Fruit fly (Drosophila melanogaster) whole organism, embryonic: Measurements from ENCODE around the gene park.

Source experiments
- Adf1 ChIP-seq: fragments of 200-800 bp; sonication (Bioruptor generic); IDR thresholded peaks from 2 replicates; pipeline ENCODE4 v1.3.6; 2022; ENCODE audit warnings: missing biosample characterization, missing genetic modification characterization
- Bdp1 ChIP-seq: fragments of 200-800 bp; sonication (Bioruptor generic); optimal IDR thresholded peaks from 3 replicates; lab custom pipeline; 2016; ENCODE audit warnings: missing biosample characterization, missing genetic modification characterization
- CG10565 ChIP-seq: fragments of 200-800 bp; sonication (Bioruptor generic); optimal IDR thresholded peaks from 3 replicates; lab custom pipeline; 2016; ENCODE audit warnings: missing biosample characterization, mild to moderate bottlenecking, missing genetic modification characterization
- CG11696 ChIP-seq: fragments of 200-800 bp; sonication (Bioruptor generic); IDR thresholded peaks from 2 replicates; pipeline ENCODE4 v1.3.6; 2022; ENCODE audit warnings: missing biosample characterization, missing genetic modification characterization
- CG15479 ChIP-seq: fragments of 200-800 bp; sonication (Bioruptor generic); optimal IDR thresholded peaks from 3 replicates; lab custom pipeline; 2019; ENCODE audit warnings: missing biosample characterization, mild to moderate bottlenecking, missing genetic modification characterization, moderate library complexity
- CG15601 ChIP-seq: fragments of 200-800 bp; sonication (Bioruptor generic); optimal IDR thresholded peaks from 3 replicates; lab custom pipeline; 2019; ENCODE audit warnings: missing biosample characterization, mild to moderate bottlenecking, missing genetic modification characterization, moderate library complexity
- CG17385 ChIP-seq: fragments of 200-800 bp; sonication (Bioruptor generic); optimal IDR thresholded peaks from 3 replicates; lab custom pipeline; 2018; ENCODE audit warnings: missing biosample characterization, mild to moderate bottlenecking, missing genetic modification characterization
- CG2116 ChIP-seq: fragments of 200-800 bp; sonication (Bioruptor generic); optimal IDR thresholded peaks from 3 replicates; lab custom pipeline; 2018; ENCODE audit warnings: missing biosample characterization, mild to moderate bottlenecking, missing genetic modification characterization
- CG30431 ChIP-seq: fragments of 200-800 bp; sonication (Bioruptor generic); optimal IDR thresholded peaks from 2 replicates; lab custom pipeline; 2017; ENCODE audit warnings: missing biosample characterization, missing genetic modification characterization
- CG31388 ChIP-seq: fragments of 200-800 bp; sonication (Bioruptor generic); optimal IDR thresholded peaks from 2 replicates; lab custom pipeline; 2016; ENCODE audit warnings: missing biosample characterization, missing genetic modification characterization
- CG33557 ChIP-seq: fragments of 200-800 bp; sonication (Bioruptor generic); optimal IDR thresholded peaks from 2 replicates; lab custom pipeline; 2019; ENCODE audit warnings: missing biosample characterization, mild to moderate bottlenecking, missing genetic modification characterization, moderate library complexity
- CG3726 ChIP-seq: fragments of 200-800 bp; sonication (Bioruptor generic); IDR thresholded peaks from 3 replicates; pipeline ENCODE4, ENCODE4 v1.3.6; 2022; ENCODE audit warnings: missing biosample characterization, missing genetic modification characterization
- CG43689 ChIP-seq: fragments of 200-800 bp; sonication (Bioruptor generic); IDR thresholded peaks from 2 replicates; pipeline ENCODE4 v1.3.6; 2022; ENCODE audit warnings: missing biosample characterization, missing genetic modification characterization
- CG5180 ChIP-seq: fragments of 200-800 bp; sonication (Bioruptor generic); optimal IDR thresholded peaks from 3 replicates; lab custom pipeline; 2017; ENCODE audit warnings: missing biosample characterization, missing genetic modification characterization, mild to moderate bottlenecking, moderate library complexity, missing genetic modification reagents
- CG6689 ChIP-seq: fragments of 200-800 bp; sonication (Bioruptor generic); IDR thresholded peaks from 2 replicates; pipeline ENCODE4 v1.3.6; 2022; ENCODE audit warnings: missing biosample characterization, missing genetic modification characterization
- CG9609 ChIP-seq: fragments of 200-800 bp; sonication (Bioruptor generic); optimal IDR thresholded peaks from 3 replicates; lab custom pipeline; 2016; ENCODE audit warnings: missing biosample characterization, missing genetic modification characterization
- CG9797 ChIP-seq: fragments of 200-800 bp; sonication (Bioruptor generic); optimal IDR thresholded peaks from 3 replicates; lab custom pipeline; 2018; ENCODE audit warnings: missing biosample characterization, mild to moderate bottlenecking, missing genetic modification characterization
- CG9876 ChIP-seq: fragments of 200-800 bp; sonication (Bioruptor generic); optimal IDR thresholded peaks from 2 replicates; lab custom pipeline; 2016; ENCODE audit warnings: missing biosample characterization, missing genetic modification characterization
- D19B ChIP-seq: fragments of 200-800 bp; sonication (Bioruptor generic); optimal IDR thresholded peaks from 2 replicates; lab custom pipeline; 2017; ENCODE audit warnings: missing biosample characterization, mild to moderate bottlenecking, missing genetic modification characterization
- MBD-R2 ChIP-seq: fragments of 200-800 bp; sonication (Bioruptor generic); IDR thresholded peaks from 2 replicates; pipeline ENCODE4 v1.3.6; 2022; ENCODE audit warnings: missing biosample characterization, missing genetic modification characterization
- Med ChIP-seq: fragments of 200-800 bp; sonication (Bioruptor generic); peaks from one replicate; lab custom pipeline; 2016; ENCODE audit warnings: missing biosample characterization, missing genetic modification characterization, mild to moderate bottlenecking, inconsistent platforms, moderate library complexity
- Ravus ChIP-seq: fragments of 200-800 bp; sonication (Bioruptor generic); IDR thresholded peaks from 2 replicates; pipeline ENCODE4 v1.3.6; 2022; ENCODE audit warnings: missing biosample characterization, missing genetic modification characterization
- Sin3A ChIP-seq: fragments of >200 bp; optimal IDR thresholded peaks from 2 replicates; lab custom pipeline; 2018
- ap ChIP-seq: fragments of 200-800 bp; sonication (Bioruptor generic); IDR thresholded peaks from 2 replicates; pipeline ENCODE4 v1.3.6; 2022; ENCODE audit warnings: missing biosample characterization, missing genetic modification characterization
- cad ChIP-seq: fragments of >200 bp; optimal IDR thresholded peaks from 2 replicates; lab custom pipeline; 2017; ENCODE audit warnings: missing biosample characterization, missing genetic modification characterization
- caup ChIP-seq: fragments of 200-800 bp; sonication (Bioruptor generic); optimal IDR thresholded peaks from 3 replicates; lab custom pipeline; 2017; ENCODE audit warnings: missing biosample characterization, mild to moderate bottlenecking, missing genetic modification characterization, moderate library complexity; ENCODE audit not compliant: severe bottlenecking
- cg ChIP-seq: fragments of 200-800 bp; sonication (Bioruptor generic); optimal IDR thresholded peaks from 3 replicates; lab custom pipeline; 2019; ENCODE audit warnings: missing biosample characterization, mild to moderate bottlenecking, missing genetic modification characterization, moderate library complexity
- ci ChIP-seq: fragments of 200-800 bp; sonication (Bioruptor generic); IDR thresholded peaks from 3 replicates; pipeline ENCODE4 v1.3.6; 2022; ENCODE audit warnings: missing biosample characterization, missing genetic modification characterization
- crc ChIP-seq: fragments of 200-800 bp; sonication (Bioruptor generic); optimal IDR thresholded peaks from 2 replicates; lab custom pipeline; 2016; ENCODE audit warnings: missing biosample characterization, missing genetic modification characterization
- crp ChIP-seq, 2 experiments: fragments of 200-800 bp; sonication (Bioruptor generic); optimal IDR thresholded peaks; 2 replicates in 1 of 2; 3 replicates in 1 of 2; lab custom pipeline; 2017; ENCODE audit warnings: missing biosample characterization in 2 of 2, missing genetic modification characterization in 2 of 2, mild to moderate bottlenecking in 1 of 2, moderate library complexity in 1 of 2
- da ChIP-seq: fragments of 200-800 bp; sonication (Bioruptor generic); optimal IDR thresholded peaks from 2 replicates; lab custom pipeline; 2016; ENCODE audit warnings: missing biosample characterization, missing genetic modification characterization
- dimm ChIP-seq: fragments of 200-800 bp; sonication (Bioruptor generic); IDR thresholded peaks from 2 replicates; pipeline ENCODE4 v1.3.6; 2022; ENCODE audit warnings: missing biosample characterization, missing genetic modification characterization
- emc ChIP-seq: fragments of 200-800 bp; sonication (Bioruptor generic); optimal IDR thresholded peaks from 2 replicates; lab custom pipeline; 2016; ENCODE audit warnings: missing biosample characterization, missing genetic modification characterization
- ems ChIP-seq: fragments of 200-800 bp; sonication (Bioruptor generic); optimal IDR thresholded peaks from 3 replicates; lab custom pipeline; 2016; ENCODE audit warnings: missing biosample characterization, missing genetic modification characterization
- ewg ChIP-seq: fragments of 200-800 bp; sonication (Bioruptor generic); optimal IDR thresholded peaks from 3 replicates; lab custom pipeline; 2017; ENCODE audit warnings: mild to moderate bottlenecking, missing biosample characterization, missing genetic modification reagents, missing genetic modification characterization
- fd64A ChIP-seq: fragments of 200-800 bp; sonication (Bioruptor generic); optimal IDR thresholded peaks from 3 replicates; lab custom pipeline; 2018; ENCODE audit warnings: missing biosample characterization, mild to moderate bottlenecking, missing genetic modification characterization
- gfzf ChIP-seq: fragments of 200-800 bp; sonication (Bioruptor generic); optimal IDR thresholded peaks from 2 replicates; lab custom pipeline; 2016; ENCODE audit warnings: missing biosample characterization, mild to moderate bottlenecking, missing genetic modification characterization, moderate library complexity
- hbn ChIP-seq: fragments of 200-800 bp; sonication (Bioruptor generic); IDR thresholded peaks from 2 replicates; pipeline ENCODE4 v1.3.6; 2022; ENCODE audit warnings: missing biosample characterization, missing genetic modification characterization; ENCODE audit not compliant: partially characterized antibody
- lov ChIP-seq, 2 experiments: fragments of 200-800 bp in 1 of 2; fragments of >200 bp in 1 of 2; sonication (Bioruptor generic) in 1 of 2; IDR thresholded peaks in 1 of 2; optimal IDR thresholded peaks in 1 of 2; 2 replicates in 1 of 2; 3 replicates in 1 of 2; pipeline versions ENCODE4 v1.3.6 to Lab custom; 2017 to 2022; ENCODE audit warnings: missing biosample characterization in 1 of 2, missing genetic modification characterization in 1 of 2
- luna ChIP-seq: fragments of 200-800 bp; sonication (Bioruptor generic); optimal IDR thresholded peaks from 2 replicates; lab custom pipeline; 2016; ENCODE audit warnings: missing biosample characterization, missing genetic modification characterization
- mam ChIP-seq: fragments of 200-800 bp; sonication (Bioruptor generic); optimal IDR thresholded peaks from 3 replicates; lab custom pipeline; 2016; ENCODE audit warnings: missing biosample characterization, missing genetic modification characterization
- nau ChIP-seq: fragments of 200-800 bp; sonication (Bioruptor generic); optimal IDR thresholded peaks from 3 replicates; lab custom pipeline; 2017; ENCODE audit warnings: missing biosample characterization, mild to moderate bottlenecking, missing genetic modification characterization, missing genetic modification reagents
- nerfin-1 ChIP-seq: fragments of 200-800 bp; sonication (Bioruptor generic); optimal IDR thresholded peaks from 3 replicates; lab custom pipeline; 2019; ENCODE audit warnings: missing biosample characterization, mild to moderate bottlenecking, missing genetic modification characterization, moderate library complexity
- odd ChIP-seq: fragments of 200-800 bp; sonication (Bioruptor generic); optimal IDR thresholded peaks from 2 replicates; lab custom pipeline; 2017; ENCODE audit warnings: missing biosample characterization, mild to moderate bottlenecking, missing genetic modification characterization
- pita ChIP-seq: fragments of 200-800 bp; sonication (Bioruptor generic); optimal IDR thresholded peaks from 2 replicates; lab custom pipeline; 2017; ENCODE audit warnings: missing biosample characterization, mild to moderate bottlenecking, missing genetic modification characterization
- pum ChIP-seq: fragments of 200-800 bp; sonication (Bioruptor generic); optimal IDR thresholded peaks from 2 replicates; lab custom pipeline; 2016; ENCODE audit warnings: missing biosample characterization, missing genetic modification characterization
- tin ChIP-seq: fragments of 200-800 bp; sonication (Bioruptor generic); optimal IDR thresholded peaks from 3 replicates; lab custom pipeline; 2016; ENCODE audit warnings: missing biosample characterization, missing genetic modification characterization
- trh ChIP-seq: fragments of 200-800 bp; sonication (Bioruptor generic); optimal IDR thresholded peaks from 2 replicates; lab custom pipeline; 2016; ENCODE audit warnings: missing biosample characterization, missing genetic modification characterization
- usp ChIP-seq: fragments of >200 bp; optimal IDR thresholded peaks from 2 replicates; lab custom pipeline; 2017; ENCODE audit warnings: missing biosample characterization, missing genetic modification characterization
- wor ChIP-seq: fragments of 200-800 bp; sonication (Bioruptor generic); IDR thresholded peaks from 2 replicates; pipeline ENCODE4 v1.3.6; 2022; ENCODE audit warnings: missing biosample characterization, missing genetic modification characterization
- zfh1 ChIP-seq: fragments of 200-800 bp; sonication (Bioruptor generic); IDR thresholded peaks from 3 replicates; pipeline ENCODE4 v1.3.6; 2022; ENCODE audit warnings: missing biosample characterization, missing genetic modification characterization

The park gene

dm6 chr3L:21171905-21172304, 24.7 kb downstream of the park start, which contains the start of gene Ac78C (continued):
- 0 out of 2 replicates have a peak, but pooled peaks have one; percentile 36 for TF ChIP-seq dimm (GFP tag; lab: Robert Waterston, UW)
- no peak for TF ChIP-seq cg (GFP tag; lab: Kevin White, UChicago)
- peak; percentile 49; the same call in 1 of the 2 replicates for TF ChIP-seq wor (GFP tag; lab: Robert Waterston, UW)
- peak; percentile 94 for TF ChIP-seq caup (GFP tag; lab: Kevin White, UChicago)
- peak; percentile 84 for TF ChIP-seq pum (GFP tag; lab: Kevin White, UChicago)
- TF ChIP-seq CG33557 (GFP tag; lab: Kevin White, UChicago) = no peak
- TF ChIP-seq CG10565 (GFP tag; lab: Kevin White, UChicago) = no peak
- TF ChIP-seq CG5180 (GFP tag; lab: Kevin White, UChicago) = peak; percentile 93
- no peak for TF ChIP-seq CG43689 (GFP tag; lab: Robert Waterston, UW)
- TF ChIP-seq CG17385 (GFP tag; lab: Kevin White, UChicago) = peak; percentile 71
- TF ChIP-seq emc = peak; percentile 84
- peak; percentile 82 for TF ChIP-seq nau (GFP tag; lab: Kevin White, UChicago)
- TF ChIP-seq lov (optimal IDR thresholded peaks at IDR 0.05; lab: Kevin White, UChicago) = no peak
- peak; percentile 56; the same call in 1 of the 3 replicates for TF ChIP-seq lov (GFP tag; IDR thresholded peaks at IDR 0.05; lab: Robert Waterston, UW)
- TF ChIP-seq CG9609 = peak; percentile 82
- no peak for TF ChIP-seq CG15479 (GFP tag; lab: Kevin White, UChicago)
- TF ChIP-seq CG6689 (GFP tag; lab: Robert Waterston, UW) = peak; percentile 78
- TF ChIP-seq CG3726 (GFP tag; lab: Robert Waterston, UW) = 0 out of 3 replicates have a peak, but pooled peaks have one; percentile 60
- peak; percentile 87 for TF ChIP-seq ci
- peak; percentile 77 for TF ChIP-seq zfh1
- TF ChIP-seq D19B (GFP tag; lab: Kevin White, UChicago) = peak; percentile 80
- peak; percentile 85 for TF ChIP-seq ems (GFP tag; lab: Kevin White, UChicago)
- TF ChIP-seq luna = peak; percentile 88
- peak; percentile 42 for TF ChIP-seq trh (GFP tag; lab: Kevin White, UChicago)
- TF ChIP-seq Adf1 (GFP tag; lab: Robert Waterston, UW) = peak; percentile 72
- no peak for TF ChIP-seq nerfin-1
- 0 out of 2 replicates have a peak, but pooled peaks have one; percentile 47 for TF ChIP-seq CG11696
- peak; percentile 96 for TF ChIP-seq mam (GFP tag; lab: Kevin White, UChicago)
- no peak for TF ChIP-seq pita (GFP tag; lab: Kevin White, UChicago)
- TF ChIP-seq da (GFP tag; lab: Kevin White, UChicago) = peak; percentile 51
- TF ChIP-seq crp (GFP tag; optimal IDR thresholded peaks at IDR 0.05; lab: Kevin White, UChicago) = no peak
- peak; percentile 76 for TF ChIP-seq Bdp1 (GFP tag; lab: Kevin White, UChicago)
- TF ChIP-seq ewg (GFP tag; lab: Kevin White, UChicago) = peak; percentile 58
- peak; percentile 45 for TF ChIP-seq CG31388
- no peak for TF ChIP-seq Sin3A
- TF ChIP-seq Ravus = peak; percentile 50
- TF ChIP-seq CG9797 (GFP tag; lab: Kevin White, UChicago) = no peak
- peak; percentile 99 for TF ChIP-seq CG15601 (tag; lab: Kevin White, UChicago)
- peak; percentile 54 for TF ChIP-seq CG30431
- no peak for TF ChIP-seq CG2116 (GFP tag; lab: Kevin White, UChicago)
- TF ChIP-seq cad (GFP tag; lab: Kevin White, UChicago) = no peak
- TF ChIP-seq odd (GFP tag; lab: Kevin White, UChicago) = peak; percentile 73
- peak; percentile 79 for TF ChIP-seq tin (GFP tag; lab: Kevin White, UChicago)
- TF ChIP-seq CG9876 = peak; percentile 67
- TF ChIP-seq crc (GFP tag; lab: Kevin White, UChicago) = peak; percentile 88
- peak; percentile 64 for TF ChIP-seq ap
- peak; percentile 44; the same call in 1 of the 2 replicates for TF ChIP-seq hbn (GFP tag; lab: Robert Waterston, UW)
- peak; percentile 74 for TF ChIP-seq fd64A (GFP tag; lab: Kevin White, UChicago)
- TF ChIP-seq MBD-R2 (GFP tag; lab: Robert Waterston, UW) = no peak; the same call in none of the 2 replicates
- no peak for TF ChIP-seq gfzf (GFP tag; lab: Kevin White, UChicago)
- TF ChIP-seq Med = peak; percentile 100
- no peak for TF ChIP-seq usp (GFP tag; lab: Kevin White, UChicago)
